Worm (Caenorhabditis elegans) whole organism, L4 larva: Measurements from ENCODE around the gene inft-2.

Experiments used
- D1046.2 ChIP-seq: fragments of 200-800 bp; sonication (Bioruptor generic); IDR thresholded peaks from 2 replicates; pipeline ENCODE4 v1.3.6; 2022; ENCODE audit warnings: missing genetic modification characterization, missing compliant biosample characterization
- F37D6.2 ChIP-seq: sonication (generic microtip); optimal IDR thresholded peaks from 2 replicates; lab custom pipeline; 2016; ENCODE audit warnings: mild to moderate bottlenecking, missing genetic modification characterization, missing compliant biosample characterization
- F49E8.2 ChIP-seq: sonication (generic microtip); optimal IDR thresholded peaks from 2 replicates; lab custom pipeline; 2016; ENCODE audit warnings: missing compliant biosample characterization, mild to moderate bottlenecking, missing genetic modification characterization, borderline replicate concordance
- R02D3.7 ChIP-seq: fragments of 150-350 bp; sonication (generic microtip); optimal IDR thresholded peaks from 3 replicates; lab custom pipeline; 2014; ENCODE audit warnings: missing biosample characterization, missing genetic modification characterization
- Y105C5A.15 ChIP-seq: fragments of 200-800 bp; sonication (Bioruptor generic); IDR thresholded peaks from 2 replicates; pipeline ENCODE4 v1.3.6; 2022; ENCODE audit warnings: missing genetic modification characterization, missing compliant biosample characterization
- Y48G9A.11 ChIP-seq: fragments of 200-800 bp; sonication (Bioruptor generic); IDR thresholded peaks from 2 replicates; pipeline ENCODE4 v1.3.6; 2022; ENCODE audit warnings: missing genetic modification reagents, missing genetic modification characterization, missing compliant biosample characterization
- Y75B8A.6 ChIP-seq: fragments of 200-800 bp; sonication (Bioruptor generic); IDR thresholded peaks from 2 replicates; pipeline ENCODE4 v1.3.6; 2022; ENCODE audit warnings: missing genetic modification reagents, missing genetic modification characterization, missing compliant biosample characterization
- aha-1 ChIP-seq: fragments of 150-350 bp; peaks from one replicate; lab custom pipeline; 2014; ENCODE audit warnings: missing biosample characterization, missing genetic modification characterization
- ama-1 ChIP-seq: fragments of 150-350 bp; optimal IDR thresholded peaks from 2 replicates; lab custom pipeline; 2014; ENCODE audit warnings: inconsistent platforms, mixed read lengths
- ceh-28 ChIP-seq: fragments of 150-350 bp; optimal IDR thresholded peaks from 2 replicates; lab custom pipeline; 2014; ENCODE audit warnings: missing biosample characterization, missing genetic modification reagents, missing genetic modification characterization
- ceh-44 ChIP-seq: fragments of 200-800 bp; sonication (Bioruptor generic); IDR thresholded peaks from 2 replicates; pipeline ENCODE4 v1.3.6; 2022; ENCODE audit warnings: missing genetic modification reagents, missing genetic modification characterization, missing compliant biosample characterization
- ceh-62 ChIP-seq: sonication (generic microtip); optimal IDR thresholded peaks from 2 replicates; lab custom pipeline; 2017; ENCODE audit warnings: missing biosample characterization, missing genetic modification characterization
- ces-1 ChIP-seq: fragments of 150-350 bp; sonication (generic microtip); optimal IDR thresholded peaks from 4 replicates; lab custom pipeline; 2014; ENCODE audit warnings: missing biosample characterization, missing genetic modification reagents, missing genetic modification characterization
- cey-2 ChIP-seq: sonication (generic microtip); optimal IDR thresholded peaks from 3 replicates; lab custom pipeline; 2017; ENCODE audit warnings: missing genetic modification characterization, mild to moderate bottlenecking, missing compliant biosample characterization, antibody characterized with exemption, borderline replicate concordance; ENCODE audit not compliant: insufficient read depth
- daf-12 ChIP-seq: fragments of 150-350 bp; optimal IDR thresholded peaks from 2 replicates; lab custom pipeline; 2014; ENCODE audit warnings: missing biosample characterization, missing genetic modification reagents, missing genetic modification characterization
- daf-16 ChIP-seq, 3 experiments: sonication (generic microtip); optimal IDR thresholded peaks; 2 replicates each; lab custom pipeline; 2016 to 2017; ENCODE audit warnings: missing genetic modification characterization in 3 of 3, missing genetic modification reagents in 3 of 3, mild to moderate bottlenecking in 2 of 3, missing compliant biosample characterization in 2 of 3, missing biosample characterization in 1 of 3, moderate library complexity in 1 of 3
- daf-19 ChIP-seq: fragments of 200-800 bp; sonication (Bioruptor generic); conservative IDR thresholded peaks from 2 replicates; pipeline ENCODE4 v1.3.6; 2022; ENCODE audit warnings: missing genetic modification characterization, missing compliant biosample characterization
- daf-8 ChIP-seq: fragments of 200-800 bp; sonication (Bioruptor generic); IDR thresholded peaks from 2 replicates; pipeline ENCODE4 v1.3.6; 2022; ENCODE audit warnings: missing genetic modification characterization, missing compliant biosample characterization
- dmd-8 ChIP-seq: fragments of 200-800 bp; sonication (Bioruptor generic); IDR thresholded peaks from 2 replicates; pipeline ENCODE4 v1.3.6; 2022; ENCODE audit warnings: missing genetic modification characterization, missing compliant biosample characterization
- dpl-1 ChIP-seq: fragments of 150-350 bp; optimal IDR thresholded peaks from 2 replicates; lab custom pipeline; 2014; ENCODE audit warnings: missing biosample characterization, missing genetic modification reagents, missing genetic modification characterization
- dve-1 ChIP-seq: sonication (generic microtip); optimal IDR thresholded peaks from 2 replicates; lab custom pipeline; 2017; ENCODE audit warnings: antibody characterized with exemption, mild to moderate bottlenecking, missing genetic modification characterization, missing compliant biosample characterization; ENCODE audit not compliant: insufficient read depth
- egl-43 ChIP-seq: fragments of 200-800 bp; sonication (Bioruptor generic); IDR thresholded peaks from 2 replicates; pipeline ENCODE4 v1.3.6; 2022; ENCODE audit warnings: missing genetic modification reagents, missing genetic modification characterization, missing compliant biosample characterization
- hmg-1.1 ChIP-seq: fragments of 200-800 bp; sonication (Bioruptor generic); IDR thresholded peaks from 2 replicates; pipeline ENCODE4 v1.3.6; 2022; ENCODE audit warnings: missing genetic modification reagents, missing genetic modification characterization, missing compliant biosample characterization
- lim-7 ChIP-seq: fragments of 200-800 bp; sonication (Bioruptor generic); IDR thresholded peaks from 2 replicates; pipeline ENCODE4 v1.3.6; 2022; ENCODE audit warnings: missing genetic modification characterization, missing compliant biosample characterization
- lin-1 ChIP-seq: fragments of 200-800 bp; sonication (Bioruptor generic); IDR thresholded peaks from 2 replicates; pipeline ENCODE4 v1.3.6; 2022; ENCODE audit warnings: missing genetic modification reagents, missing genetic modification characterization, missing compliant biosample characterization
- lin-39 ChIP-seq: fragments of 150-350 bp; optimal IDR thresholded peaks from 2 replicates; lab custom pipeline; 2014; ENCODE audit warnings: missing biosample characterization, missing genetic modification reagents, missing genetic modification characterization
- lir-3 ChIP-seq: sonication (generic microtip); optimal IDR thresholded peaks from 2 replicates; lab custom pipeline; 2016; ENCODE audit warnings: mild to moderate bottlenecking, missing genetic modification characterization, missing compliant biosample characterization
- lsy-2 ChIP-seq, 2 experiments: fragments of 150-350 bp in 1 of 2; sonication (generic microtip) in 1 of 2; optimal IDR thresholded peaks; 2 replicates each; lab custom pipeline; 2014 to 2017; ENCODE audit warnings: missing biosample characterization in 2 of 2, missing genetic modification characterization in 2 of 2
- madf-5 ChIP-seq, 2 experiments: fragments of 200-800 bp; sonication (Bioruptor generic); IDR thresholded peaks; 2 replicates each; pipeline ENCODE4 v1.3.6; 2022; ENCODE audit warnings: missing compliant biosample characterization in 2 of 2, missing genetic modification characterization in 2 of 2
- madf-9 ChIP-seq: fragments of 200-800 bp; sonication (Bioruptor generic); conservative IDR thresholded peaks from 2 replicates; pipeline ENCODE4 v1.3.6; 2022; ENCODE audit warnings: missing genetic modification reagents, missing genetic modification characterization, missing compliant biosample characterization
- mdl-1 ChIP-seq, 2 experiments: fragments of 150-350 bp in 1 of 2; sonication (generic microtip) in 1 of 2; optimal IDR thresholded peaks; 2 replicates each; lab custom pipeline; 2014 to 2017; ENCODE audit warnings: missing biosample characterization in 2 of 2, missing genetic modification characterization in 2 of 2
- mep-1 ChIP-seq: fragments of 150-350 bp; sonication (generic microtip); optimal IDR thresholded peaks from 3 replicates; lab custom pipeline; 2014; ENCODE audit warnings: missing biosample characterization, missing genetic modification characterization
- mes-2 ChIP-seq: sonication (generic microtip); optimal IDR thresholded peaks from 2 replicates; lab custom pipeline; 2016; ENCODE audit warnings: missing genotype, mild to moderate bottlenecking, missing genetic modification characterization, missing compliant biosample characterization; ENCODE audit not compliant: poor library complexity, severe bottlenecking
- nhr-10 ChIP-seq: fragments of 150-350 bp; optimal IDR thresholded peaks from 2 replicates; lab custom pipeline; 2014; ENCODE audit warnings: missing biosample characterization, missing genetic modification characterization
- nhr-102 ChIP-seq: sonication (generic microtip); optimal IDR thresholded peaks from 2 replicates; lab custom pipeline; 2016; ENCODE audit warnings: mild to moderate bottlenecking, missing genetic modification characterization, moderate library complexity, missing compliant biosample characterization
- nhr-11 ChIP-seq: fragments of 150-350 bp; optimal IDR thresholded peaks from 2 replicates; lab custom pipeline; 2014; ENCODE audit warnings: missing biosample characterization, missing genetic modification characterization
- nhr-111 ChIP-seq: fragments of 200-800 bp; sonication (Bioruptor generic); optimal IDR thresholded peaks from 2 replicates; lab custom pipeline; 2018; ENCODE audit warnings: mild to moderate bottlenecking, missing genetic modification characterization, missing compliant biosample characterization
- nhr-41 ChIP-seq: fragments of 200-800 bp; sonication (Bioruptor generic); IDR thresholded peaks from 2 replicates; pipeline ENCODE4 v1.3.6; 2022; ENCODE audit warnings: missing genetic modification reagents, missing genetic modification characterization, missing compliant biosample characterization
- nhr-48 ChIP-seq: sonication (generic microtip); optimal IDR thresholded peaks from 2 replicates; lab custom pipeline; 2016; ENCODE audit warnings: mild to moderate bottlenecking, missing genetic modification characterization, missing compliant biosample characterization
- nhr-76 ChIP-seq: fragments of 150-350 bp; optimal IDR thresholded peaks from 2 replicates; lab custom pipeline; 2014; ENCODE audit warnings: missing biosample characterization, missing genetic modification characterization
- nhr-77 ChIP-seq: fragments of 150-350 bp; optimal IDR thresholded peaks from 2 replicates; lab custom pipeline; 2014; ENCODE audit warnings: missing biosample characterization, missing genetic modification characterization
- pha-4 ChIP-seq, 2 experiments: fragments of 150-350 bp in 1 of 2; fragments of 200-800 bp in 1 of 2; sonication (Bioruptor generic) in 1 of 2; IDR thresholded peaks in 1 of 2; optimal IDR thresholded peaks in 1 of 2; 2 replicates each; pipeline versions ENCODE4 v1.3.6 to Lab custom; 2014 to 2022; ENCODE audit warnings: missing genetic modification characterization in 2 of 2, missing genetic modification reagents in 2 of 2, missing biosample characterization in 1 of 2, missing compliant biosample characterization in 1 of 2
- rbr-2 ChIP-seq: sonication (generic microtip); optimal IDR thresholded peaks from 2 replicates; lab custom pipeline; 2016; ENCODE audit warnings: missing genotype, missing genetic modification characterization, missing compliant biosample characterization
- sdz-12 ChIP-seq: fragments of 200-800 bp; sonication (Bioruptor generic); optimal IDR thresholded peaks from 2 replicates; lab custom pipeline; 2018; ENCODE audit warnings: mild to moderate bottlenecking, missing genetic modification characterization, missing compliant biosample characterization
- snpc-1.2 ChIP-seq: fragments of 200-800 bp; sonication (Bioruptor generic); IDR thresholded peaks from 2 replicates; pipeline ENCODE4 v1.3.6; 2022; ENCODE audit warnings: missing genetic modification reagents, missing genetic modification characterization, missing compliant biosample characterization
- snpc-4 ChIP-seq: fragments of 150-350 bp; optimal IDR thresholded peaks from 2 replicates; lab custom pipeline; 2014; ENCODE audit warnings: missing biosample characterization, missing genetic modification characterization
- zag-1 ChIP-seq: fragments of 150-350 bp; optimal IDR thresholded peaks from 2 replicates; lab custom pipeline; 2014; ENCODE audit warnings: missing biosample characterization, missing genetic modification characterization
- zfp-2 ChIP-seq: sonication (generic microtip); optimal IDR thresholded peaks from 2 replicates; lab custom pipeline; 2016; ENCODE audit warnings: mild to moderate bottlenecking, missing genetic modification characterization, missing compliant biosample characterization
- zip-11 ChIP-seq: fragments of 200-800 bp; sonication (Bioruptor generic); IDR thresholded peaks from 2 replicates; pipeline ENCODE4 v1.3.6; 2022; ENCODE audit warnings: missing genetic modification characterization, missing compliant biosample characterization
- zip-2 ChIP-seq: fragments of 150-350 bp; optimal IDR thresholded peaks from 2 replicates; lab custom pipeline; 2014; ENCODE audit warnings: missing biosample characterization, missing genetic modification characterization
- ztf-11 ChIP-seq: fragments of 150-350 bp; optimal IDR thresholded peaks from 2 replicates; lab custom pipeline; 2014; ENCODE audit warnings: missing biosample characterization, missing genetic modification characterization
- ztf-7 ChIP-seq: fragments of 150-350 bp; optimal IDR thresholded peaks from 2 replicates; lab custom pipeline; 2014; ENCODE audit warnings: missing biosample characterization, missing genetic modification characterization

Gene inft-2

DNA sequence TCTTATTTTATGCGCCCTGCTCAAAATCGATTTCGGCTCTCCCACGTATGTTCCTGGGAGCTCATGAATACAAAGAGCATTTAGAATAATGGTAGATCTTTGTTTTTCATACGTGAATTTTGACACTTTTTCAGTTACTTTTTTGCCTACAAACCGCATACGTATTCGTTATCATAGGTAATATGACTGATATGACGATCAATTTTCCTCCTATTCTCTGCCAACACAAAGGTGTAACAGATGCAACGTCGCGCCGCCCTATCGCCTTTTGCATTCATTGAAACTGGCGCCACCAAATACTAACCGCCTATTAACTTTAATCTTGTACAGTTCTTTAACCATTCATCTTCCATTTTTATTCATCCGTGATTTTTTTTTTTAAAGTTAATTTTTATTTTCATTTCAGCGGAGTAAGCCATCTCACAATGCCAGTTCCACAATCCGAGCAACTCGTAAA is 45.5 kb downstream of the inft-2 start, which contains the start of gene W07G4.5 (continued):
- TF ChIP-seq mes-2 (tag; lab: Kevin White, UChicago) = peak; percentile 29
- no peak for TF ChIP-seq madf-5 (GFP tag; IDR thresholded peaks at IDR 0.05; lab: Robert Waterston, UW)
- TF ChIP-seq snpc-4 (tag; lab: Kevin White, UChicago) = no peak
- no peak for TF ChIP-seq nhr-11 (tag; lab: Kevin White, UChicago)
- TF ChIP-seq ama-1 (lab: Kevin White, UChicago) = no peak
- TF ChIP-seq Y48G9A.11 = no peak
- TF ChIP-seq zfp-2 = no peak
- TF ChIP-seq F37D6.2 (tag; lab: Kevin White, UChicago) = no peak
- TF ChIP-seq lsy-2 (tag; optimal IDR thresholded peaks at IDR 0.05; lab: Kevin White, UChicago) = no peak
- no peak for TF ChIP-seq F49E8.2 (tag; lab: Kevin White, UChicago)
- TF ChIP-seq pha-4 (GFP tag; IDR thresholded peaks at IDR 0.05; lab: Robert Waterston, UW) = no peak
- TF ChIP-seq pha-4 (tag; optimal IDR thresholded peaks at IDR 0.05; lab: Kevin White, UChicago) = no peak
- no peak for TF ChIP-seq dpl-1 (GFP tag; lab: Kevin White, UChicago)
- TF ChIP-seq zip-2 = no peak
- no peak for TF ChIP-seq nhr-102
- no peak for TF ChIP-seq nhr-41 (GFP tag; lab: Robert Waterston, UW)
- no peak for TF ChIP-seq D1046.2
- TF ChIP-seq egl-43 (GFP tag; lab: Robert Waterston, UW) = no peak
- no peak for TF ChIP-seq nhr-111
- no peak for TF ChIP-seq ztf-7 (tag; lab: Kevin White, UChicago)
- TF ChIP-seq nhr-77 (tag; lab: Kevin White, UChicago) = no peak
- no peak for TF ChIP-seq zag-1 (tag; lab: Kevin White, UChicago)
- TF ChIP-seq lim-7 (GFP tag; lab: Robert Waterston, UW) = no peak
- TF ChIP-seq ceh-44 (GFP tag; lab: Robert Waterston, UW) = no peak
- no peak for TF ChIP-seq lir-3 (tag; lab: Kevin White, UChicago)
- TF ChIP-seq ztf-11 = no peak
- no peak for TF ChIP-seq rbr-2 (tag; lab: Kevin White, UChicago)
- TF ChIP-seq madf-9 (GFP tag; lab: Robert Waterston, UW) = no peak
- TF ChIP-seq zip-11 (GFP tag; lab: Robert Waterston, UW) = no peak
- TF ChIP-seq snpc-1.2 (GFP tag; lab: Robert Waterston, UW) = no peak
- TF ChIP-seq nhr-48 (tag; lab: Kevin White, UChicago) = no peak
- no peak for TF ChIP-seq hmg-1.1 (GFP tag; lab: Robert Waterston, UW)
- no peak for TF ChIP-seq ces-1 (GFP tag; lab: Kevin White, UChicago)
- TF ChIP-seq aha-1 (tag; lab: Kevin White, UChicago) = peak; percentile 93
- peak; percentile 42 for TF ChIP-seq dve-1 (tag; lab: Kevin White, UChicago)
- TF ChIP-seq R02D3.7 (tag; lab: Kevin White, UChicago) = no peak
- no peak for TF ChIP-seq daf-8 (GFP tag; lab: Robert Waterston, UW)
- TF ChIP-seq Y75B8A.6 = no peak
- TF ChIP-seq daf-16 (GFP tag; optimal IDR thresholded peaks at IDR 0.05; lab: Kevin White, UChicago) = peak in 1 of 2 experiments; percentile 24
- no peak for TF ChIP-seq daf-16 (tag; optimal IDR thresholded peaks at IDR 0.05; lab: Kevin White, UChicago)
- TF ChIP-seq lin-1 (GFP tag; lab: Robert Waterston, UW) = no peak
- TF ChIP-seq Y105C5A.15 (GFP tag; lab: Robert Waterston, UW) = no peak
- TF ChIP-seq ceh-62 = no peak
- no peak for TF ChIP-seq daf-12 (tag; lab: Kevin White, UChicago)
- no peak for TF ChIP-seq dmd-8
- no peak for TF ChIP-seq nhr-10 (tag; lab: Kevin White, UChicago)
- TF ChIP-seq nhr-76 (tag; lab: Kevin White, UChicago) = no peak
- TF ChIP-seq mep-1 (tag; lab: Kevin White, UChicago) = peak; percentile 42
- TF ChIP-seq cey-2 (tag; lab: Kevin White, UChicago) = no peak
- TF ChIP-seq lin-39 = no peak
- TF ChIP-seq mdl-1 (tag; optimal IDR thresholded peaks at IDR 0.05; lab: Kevin White, UChicago) = peak in 1 of 2 experiments; percentile 29
- no peak for TF ChIP-seq daf-19
- no peak for TF ChIP-seq sdz-12
- no peak for TF ChIP-seq ceh-28 (tag; lab: Kevin White, UChicago)
